Fruit fly (Drosophila melanogaster) whole organism, prepupa: ENCODE measurements around the gene ATPsynB.

Experiments used
- CG6792 ChIP-seq: fragments of 200-800 bp; sonication (Bioruptor generic); optimal IDR thresholded peaks from 3 replicates; lab custom pipeline; 2016; ENCODE audit warnings: missing biosample characterization, missing genetic modification characterization
- CG8119 ChIP-seq: fragments of 200-800 bp; sonication (Bioruptor generic); IDR thresholded peaks from 3 replicates; pipeline ENCODE4 v1.3.6; 2022; ENCODE audit warnings: missing biosample characterization, missing genetic modification characterization
- cyc ChIP-seq: fragments of 200-800 bp; sonication (Bioruptor generic); optimal IDR thresholded peaks from 3 replicates; lab custom pipeline; 2016; ENCODE audit warnings: missing biosample characterization, missing genetic modification characterization
- ss ChIP-seq, 2 experiments: fragments of 200-800 bp; sonication (Bioruptor generic); optimal IDR thresholded peaks; 2 replicates in 1 of 2; 3 replicates in 1 of 2; lab custom pipeline; 2017 to 2018; ENCODE audit warnings: mild to moderate bottlenecking in 2 of 2, missing biosample characterization in 2 of 2, missing genetic modification characterization in 2 of 2, moderate library complexity in 1 of 2

dm6 chr3L:9694169-9694866, 35.5 kb upstream of the ATPsynB start:
- TF ChIP-seq cyc (GFP tag; lab: Kevin White, UChicago) (no peak), CG6792 (GFP tag; lab: Kevin White, UChicago) (no peak), ss (GFP tag; optimal IDR thresholded peaks at IDR 0.05; lab: Kevin White, UChicago) (no peak), CG8119 (GFP tag; lab: Robert Waterston, UW) (no peak; the same call in 2 of the 3 replicates)
